Worm (Caenorhabditis elegans) whole organism, late embryonic: ENCODE results near the gene K09E4.1.

Experiments
- C08G9.2 ChIP-seq: sonication (generic microtip); optimal IDR thresholded peaks from 2 replicates; lab custom pipeline; 2016; ENCODE audit warnings: mild to moderate bottlenecking, missing genetic modification characterization, moderate library complexity, missing compliant biosample characterization
- C38D4.7 ChIP-seq: fragments of 200-800 bp; sonication (Bioruptor generic); optimal IDR thresholded peaks from 2 replicates; lab custom pipeline; 2018; ENCODE audit warnings: mild to moderate bottlenecking, missing genetic modification characterization, moderate library complexity, missing compliant biosample characterization
- K09A11.1 ChIP-seq: sonication (generic microtip); optimal IDR thresholded peaks from 2 replicates; lab custom pipeline; 2017; ENCODE audit warnings: antibody characterized with exemption, mild to moderate bottlenecking, missing genetic modification characterization, missing compliant biosample characterization; ENCODE audit not compliant: insufficient read depth
- Y22D7AL.16 ChIP-seq: sonication (generic microtip); optimal IDR thresholded peaks from 2 replicates; lab custom pipeline; 2016; ENCODE audit warnings: missing genetic modification characterization, missing compliant biosample characterization
- ahr-1 ChIP-seq: sonication (generic microtip); optimal IDR thresholded peaks from 2 replicates; lab custom pipeline; 2016; ENCODE audit warnings: missing genetic modification characterization, missing compliant biosample characterization
- ceh-14 ChIP-seq: sonication (generic microtip); optimal IDR thresholded peaks from 2 replicates; lab custom pipeline; 2016; ENCODE audit warnings: missing genotype, missing genetic modification characterization, missing compliant biosample characterization
- ceh-19 ChIP-seq: fragments of 200-800 bp; sonication (Bioruptor generic); optimal IDR thresholded peaks from 2 replicates; lab custom pipeline; 2018; ENCODE audit warnings: mild to moderate bottlenecking, missing genetic modification characterization, missing compliant biosample characterization
- ceh-22 ChIP-seq: sonication (generic microtip); optimal IDR thresholded peaks from 2 replicates; lab custom pipeline; 2017; ENCODE audit warnings: missing biosample characterization, missing genetic modification characterization
- ceh-24 ChIP-seq: sonication (generic microtip); optimal IDR thresholded peaks from 2 replicates; lab custom pipeline; 2016; ENCODE audit warnings: mild to moderate bottlenecking, missing genetic modification characterization, missing compliant biosample characterization
- ceh-30 ChIP-seq: fragments of 150-350 bp; optimal IDR thresholded peaks from 2 replicates; lab custom pipeline; 2014; ENCODE audit warnings: missing biosample characterization, missing genetic modification characterization
- ceh-31 ChIP-seq: sonication (generic microtip); optimal IDR thresholded peaks from 2 replicates; lab custom pipeline; 2016; ENCODE audit warnings: missing genetic modification characterization, missing compliant biosample characterization
- ceh-34 ChIP-seq: sonication (generic microtip); optimal IDR thresholded peaks from 2 replicates; lab custom pipeline; 2016; ENCODE audit warnings: mild to moderate bottlenecking, missing genetic modification characterization, missing compliant biosample characterization
- ceh-48 ChIP-seq: sonication (generic microtip); optimal IDR thresholded peaks from 2 replicates; lab custom pipeline; 2016; ENCODE audit warnings: missing genetic modification characterization, inconsistent platforms, missing compliant biosample characterization
- ceh-6 ChIP-seq: fragments of 200-800 bp; sonication (Bioruptor generic); optimal IDR thresholded peaks from 2 replicates; lab custom pipeline; 2018; ENCODE audit warnings: mild to moderate bottlenecking, missing genetic modification characterization, missing compliant biosample characterization
- ceh-9 ChIP-seq: sonication (generic microtip); optimal IDR thresholded peaks from 2 replicates; lab custom pipeline; 2016; ENCODE audit warnings: mild to moderate bottlenecking, missing genetic modification characterization, inconsistent platforms, missing compliant biosample characterization
- che-1 ChIP-seq: sonication (generic microtip); optimal IDR thresholded peaks from 2 replicates; lab custom pipeline; 2016; ENCODE audit warnings: mild to moderate bottlenecking, missing genetic modification characterization, missing compliant biosample characterization
- dmd-4 ChIP-seq: sonication (generic microtip); optimal IDR thresholded peaks from 2 replicates; lab custom pipeline; 2016; ENCODE audit warnings: borderline replicate concordance, missing genetic modification characterization, missing compliant biosample characterization
- elt-2 ChIP-seq: sonication (generic microtip); optimal IDR thresholded peaks from 2 replicates; lab custom pipeline; 2016; ENCODE audit warnings: missing genetic modification reagents, missing genetic modification characterization, missing compliant biosample characterization
- ets-4 ChIP-seq: sonication (generic microtip); optimal IDR thresholded peaks from 2 replicates; lab custom pipeline; 2016; ENCODE audit warnings: missing genetic modification characterization, missing compliant biosample characterization
- fax-1 ChIP-seq: sonication (generic microtip); optimal IDR thresholded peaks from 2 replicates; lab custom pipeline; 2016; ENCODE audit warnings: missing genotype, missing genetic modification characterization, missing compliant biosample characterization
- gmeb-2 ChIP-seq: sonication (generic microtip); optimal IDR thresholded peaks from 2 replicates; lab custom pipeline; 2016; ENCODE audit warnings: missing genetic modification characterization, inconsistent platforms, missing compliant biosample characterization
- hlh-15 ChIP-seq: sonication (generic microtip); optimal IDR thresholded peaks from 2 replicates; lab custom pipeline; 2016; ENCODE audit warnings: missing genetic modification characterization, missing compliant biosample characterization
- hlh-30 ChIP-seq: sonication (generic microtip); optimal IDR thresholded peaks from 2 replicates; lab custom pipeline; 2017; ENCODE audit warnings: antibody characterized with exemption, missing genetic modification characterization, missing compliant biosample characterization; ENCODE audit not compliant: insufficient read depth
- hlh-6 ChIP-seq: sonication (generic microtip); optimal IDR thresholded peaks from 2 replicates; lab custom pipeline; 2016; ENCODE audit warnings: missing genotype, missing genetic modification characterization, missing compliant biosample characterization
- hlh-8 ChIP-seq: sonication (generic microtip); optimal IDR thresholded peaks from 2 replicates; lab custom pipeline; 2016; ENCODE audit warnings: missing genotype, missing genetic modification characterization, missing compliant biosample characterization
- madf-2 ChIP-seq: sonication (generic microtip); optimal IDR thresholded peaks from 2 replicates; lab custom pipeline; 2017; ENCODE audit warnings: missing genetic modification characterization, missing compliant biosample characterization
- nfya-1 ChIP-seq: sonication (generic microtip); optimal IDR thresholded peaks from 2 replicates; lab custom pipeline; 2017; ENCODE audit warnings: missing genetic modification characterization, mild to moderate bottlenecking, missing compliant biosample characterization, antibody characterized with exemption, moderate library complexity
- nhr-11 ChIP-seq: fragments of 150-350 bp; optimal IDR thresholded peaks from 2 replicates; lab custom pipeline; 2014; ENCODE audit warnings: missing biosample characterization, missing genetic modification characterization
- nhr-232 ChIP-seq: sonication (generic microtip); optimal IDR thresholded peaks from 2 replicates; lab custom pipeline; 2016; ENCODE audit warnings: missing genetic modification characterization, missing compliant biosample characterization
- pax-1 ChIP-seq: fragments of 150-350 bp; optimal IDR thresholded peaks from 2 replicates; lab custom pipeline; 2014; ENCODE audit warnings: missing biosample characterization, missing genetic modification characterization
- pha-4 ChIP-seq: fragments of 150-350 bp; optimal IDR thresholded peaks from 2 replicates; lab custom pipeline; 2018; ENCODE audit warnings: missing biosample characterization, missing genetic modification reagents, missing genetic modification characterization
- pqm-1 ChIP-seq: sonication (generic microtip); optimal IDR thresholded peaks from 2 replicates; lab custom pipeline; 2016; ENCODE audit warnings: missing genetic modification characterization, missing compliant biosample characterization
- ref-2 ChIP-seq: sonication (generic microtip); optimal IDR thresholded peaks from 2 replicates; lab custom pipeline; 2016; ENCODE audit warnings: missing genetic modification characterization, missing compliant biosample characterization
- rnt-1 ChIP-seq: sonication (generic microtip); optimal IDR thresholded peaks from 2 replicates; lab custom pipeline; 2016; ENCODE audit warnings: missing genetic modification characterization, missing compliant biosample characterization
- sox-2 ChIP-seq: fragments of 200-800 bp; sonication (Bioruptor generic); IDR thresholded peaks from 2 replicates; pipeline ENCODE4 v1.3.6; 2022; ENCODE audit warnings: missing genetic modification reagents, missing genetic modification characterization, missing compliant biosample characterization
- sox-4 ChIP-seq: sonication (generic microtip); optimal IDR thresholded peaks from 2 replicates; lab custom pipeline; 2017; ENCODE audit warnings: mild to moderate bottlenecking, missing genetic modification characterization, inconsistent platforms, missing compliant biosample characterization
- tbx-2 ChIP-seq: sonication (generic microtip); optimal IDR thresholded peaks from 2 replicates; lab custom pipeline; 2016; ENCODE audit warnings: missing genetic modification characterization, missing compliant biosample characterization
- tbx-7 ChIP-seq: sonication (generic microtip); optimal IDR thresholded peaks from 2 replicates; lab custom pipeline; 2016; ENCODE audit warnings: missing genotype, missing genetic modification characterization, missing compliant biosample characterization
- unc-3 ChIP-seq, 2 experiments: fragments of 200-800 bp in 1 of 2; sonication (Bioruptor generic) in 1 of 2; sonication (generic microtip) in 1 of 2; conservative IDR thresholded peaks in 1 of 2; optimal IDR thresholded peaks in 1 of 2; 2 replicates each; pipeline versions ENCODE4 v1.3.6 to Lab custom; 2016 to 2022; ENCODE audit warnings: missing compliant biosample characterization in 2 of 2, missing genetic modification characterization in 2 of 2, missing genetic modification reagents in 1 of 2
- unc-55 ChIP-seq: sonication (generic microtip); optimal IDR thresholded peaks from 2 replicates; lab custom pipeline; 2017; ENCODE audit warnings: missing biosample characterization, missing genetic modification reagents, missing genetic modification characterization

The K09E4.1 gene

DNA sequence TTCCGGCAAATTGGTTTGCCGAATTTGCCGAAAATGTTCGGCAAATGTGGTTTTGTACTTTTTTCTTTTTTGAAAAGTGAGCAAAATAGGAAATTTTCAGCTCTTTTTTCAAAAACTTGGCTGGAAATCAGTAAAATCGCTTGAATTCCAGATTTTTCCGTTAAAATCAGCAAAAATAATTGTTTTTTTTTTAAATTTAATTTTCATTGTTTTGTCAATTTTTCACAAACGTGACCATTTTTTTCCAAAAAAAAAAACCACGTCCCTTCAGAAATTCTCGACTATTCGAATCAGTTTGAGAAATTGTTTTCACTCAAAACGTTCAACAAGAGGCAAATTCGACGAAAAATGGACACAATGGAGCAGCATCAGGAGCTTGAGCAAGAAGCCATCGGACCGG is at the start of gene K09E4.1:
TSS of gene K09E4.1 (plus strand) at position 301 of the 400 bp plus-strand sequence.
- no peak for TF ChIP-seq hlh-6 (tag; lab: Kevin White, UChicago)
- no peak for TF ChIP-seq K09A11.1
- no peak for TF ChIP-seq madf-2 (tag; lab: Kevin White, UChicago)
- no peak for TF ChIP-seq nhr-232 (tag; lab: Kevin White, UChicago)
- TF ChIP-seq ceh-31: no peak
- TF ChIP-seq pax-1: no peak
- no peak for TF ChIP-seq hlh-8
- TF ChIP-seq ceh-48 (tag; lab: Kevin White, UChicago): no peak
- TF ChIP-seq sox-2 (GFP tag; lab: Robert Waterston, UW): no peak
- no peak for TF ChIP-seq tbx-2 (tag; lab: Kevin White, UChicago)
- TF ChIP-seq unc-3 (GFP tag; conservative IDR thresholded peaks at IDR 0.05; lab: Robert Waterston, UW): no peak
- no peak for TF ChIP-seq unc-3 (tag; optimal IDR thresholded peaks at IDR 0.05; lab: Kevin White, UChicago)
- no peak for TF ChIP-seq ceh-34 (tag; lab: Kevin White, UChicago)
- TF ChIP-seq Y22D7AL.16 (tag; lab: Kevin White, UChicago): no peak
- no peak for TF ChIP-seq nhr-11 (tag; lab: Kevin White, UChicago)

DNA sequence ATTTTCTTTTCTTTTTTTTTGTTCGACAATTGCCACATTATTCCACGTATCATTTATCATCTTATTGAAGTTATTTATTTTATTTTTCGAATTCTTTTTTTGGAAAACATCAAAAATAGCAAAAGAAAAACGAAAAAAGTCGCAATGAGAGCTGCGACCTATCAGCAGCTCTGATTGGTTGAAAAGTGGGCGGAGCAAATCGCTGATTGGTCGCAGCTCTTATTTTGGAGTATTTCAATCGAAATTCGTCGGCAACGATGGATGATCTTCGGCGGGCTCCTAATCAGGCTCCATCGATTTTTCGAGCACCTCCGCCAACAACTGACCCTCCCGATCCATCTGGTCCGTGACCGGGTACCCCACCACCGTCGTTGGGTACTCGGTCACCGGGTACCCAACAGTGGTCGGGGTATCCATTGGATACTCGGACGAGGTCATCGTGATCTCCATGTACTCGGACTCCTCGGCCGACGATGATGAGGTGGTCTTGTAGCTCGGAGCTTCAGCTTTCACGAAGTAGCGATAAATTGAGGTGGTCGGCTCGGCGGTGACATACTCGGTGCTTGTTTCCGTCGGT is 47.8 kb upstream of the K09E4.1 start:
- peak; percentile 93 for TF ChIP-seq nfya-1 (tag; lab: Kevin White, UChicago)
- no peak for TF ChIP-seq tbx-7

DNA sequence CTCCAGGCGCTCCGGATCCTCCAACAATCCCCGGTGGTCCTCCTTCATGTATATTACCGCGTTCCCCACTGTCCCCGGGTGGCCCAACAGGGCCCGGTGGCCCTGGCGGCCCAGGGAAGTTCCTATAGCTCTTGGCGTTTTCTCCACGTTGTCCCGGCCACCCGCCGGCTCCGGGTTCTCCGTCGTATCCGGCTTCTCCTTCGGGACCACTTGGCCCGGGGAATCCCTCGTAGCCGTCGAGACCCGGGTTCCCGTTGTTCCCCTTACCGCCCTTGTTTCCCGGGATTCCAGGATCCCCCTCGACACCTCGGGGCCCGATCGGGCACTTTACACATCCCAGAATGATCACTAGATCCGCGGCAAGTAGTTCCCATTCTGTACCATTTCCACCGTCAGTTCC is 46.5 kb upstream of the K09E4.1 start:
- TF ChIP-seq ceh-6 (GFP tag; lab: Kevin White, UChicago) (no peak), ref-2 (tag; lab: Kevin White, UChicago) (no peak), hlh-15 (no peak), pax-1 (no peak), dmd-4 (no peak), rnt-1 (tag; lab: Kevin White, UChicago) (no peak), ceh-34 (tag; lab: Kevin White, UChicago) (no peak), pha-4 (no peak), ahr-1 (no peak), ceh-14 (tag; lab: Kevin White, UChicago) (no peak), hlh-30 (tag; lab: Kevin White, UChicago) (no peak), ceh-9 (tag; lab: Kevin White, UChicago) (no peak), sox-4 (tag; lab: Kevin White, UChicago) (no peak), C08G9.2 (no peak), gmeb-2 (tag; lab: Kevin White, UChicago) (no peak), ceh-30 (tag; lab: Kevin White, UChicago) (no peak), ceh-22 (no peak), nfya-1 (tag; lab: Kevin White, UChicago) (no peak)

DNA sequence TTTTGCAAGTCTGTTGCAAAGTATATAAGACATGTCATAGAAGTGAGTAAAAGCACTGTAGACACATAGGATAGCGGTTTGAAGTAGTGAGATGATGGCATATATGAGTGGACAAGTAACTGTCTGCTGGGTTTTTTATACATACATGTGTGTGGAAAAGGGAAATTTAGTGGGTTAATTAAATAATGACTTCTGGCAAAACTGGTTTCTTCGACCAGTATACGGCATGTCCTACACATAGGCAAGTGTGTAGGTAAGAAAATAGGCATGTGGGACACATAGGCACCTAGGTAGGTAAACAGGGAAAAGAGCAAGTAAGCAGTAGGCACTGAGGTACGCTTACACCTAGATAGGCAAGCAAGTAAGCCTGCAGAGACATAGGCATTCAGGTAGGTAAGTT is 43.0 kb upstream of the K09E4.1 start, which contains the start of gene col-87:
TSS of gene col-87 (minus strand) at position 101 of the 400 bp plus-strand sequence.
- TF ChIP-seq ceh-24: no peak
- no peak for TF ChIP-seq tbx-2 (tag; lab: Kevin White, UChicago)
- no peak for TF ChIP-seq ets-4 (tag; lab: Kevin White, UChicago)
- no peak for TF ChIP-seq ceh-19 (GFP tag; lab: Kevin White, UChicago)
- TF ChIP-seq C38D4.7 (GFP tag; lab: Kevin White, UChicago): no peak
- no peak for TF ChIP-seq Y22D7AL.16 (tag; lab: Kevin White, UChicago)
- no peak for TF ChIP-seq ceh-14 (tag; lab: Kevin White, UChicago)
- no peak for TF ChIP-seq pqm-1
- no peak for TF ChIP-seq elt-2 (tag; lab: Kevin White, UChicago)
- no peak for TF ChIP-seq sox-2 (GFP tag; lab: Robert Waterston, UW)
- no peak for TF ChIP-seq che-1 (tag; lab: Kevin White, UChicago)
- TF ChIP-seq hlh-30 (tag; lab: Kevin White, UChicago): no peak
- TF ChIP-seq fax-1 (tag; lab: Kevin White, UChicago): no peak
- no peak for TF ChIP-seq unc-55 (GFP tag; lab: Kevin White, UChicago)
- TF ChIP-seq, all 69 proteins: peak for 0
